Worm (Caenorhabditis elegans) whole organism, L3 larva: Measurements from ENCODE around the gene Y51H4A.941.
"Not testable (repeated sequence)": the region's sequence is repeated elsewhere in the genome, so short reads cannot be mapped to it uniquely, and the experiment has no call there.

Experiments used
- ZK546.5 ChIP-seq: sonication (generic microtip); optimal IDR thresholded peaks from 2 replicates; lab custom pipeline; 2017; ENCODE audit warnings: missing biosample characterization, missing genetic modification characterization
- ama-1 ChIP-seq: fragments of 150-350 bp; optimal IDR thresholded peaks from 2 replicates; lab custom pipeline; 2018
- ceh-16 ChIP-seq: sonication (generic microtip); optimal IDR thresholded peaks from 2 replicates; lab custom pipeline; 2017; ENCODE audit warnings: missing biosample characterization, missing genetic modification characterization
- ceh-82 ChIP-seq: fragments of 150-350 bp; optimal IDR thresholded peaks from 2 replicates; lab custom pipeline; 2014; ENCODE audit warnings: missing biosample characterization, missing genetic modification characterization
- ceh-9 ChIP-seq: sonication (generic microtip); optimal IDR thresholded peaks from 2 replicates; lab custom pipeline; 2018; ENCODE audit warnings: missing biosample characterization, missing genetic modification characterization
- daf-12 ChIP-seq: fragments of 150-350 bp; optimal IDR thresholded peaks from 2 replicates; lab custom pipeline; 2014; ENCODE audit warnings: missing biosample characterization, missing genetic modification reagents, missing genetic modification characterization
- egl-27 ChIP-seq: sonication (generic microtip); optimal IDR thresholded peaks from 4 replicates; lab custom pipeline; 2017; ENCODE audit warnings: missing biosample characterization, missing genetic modification reagents, missing genetic modification characterization
- egl-5 ChIP-seq: fragments of 150-350 bp; optimal IDR thresholded peaks from 2 replicates; lab custom pipeline; 2017; ENCODE audit warnings: missing biosample characterization, missing genetic modification reagents, missing genetic modification characterization, inconsistent platforms
- elt-2 ChIP-seq: sonication (generic microtip); optimal IDR thresholded peaks from 2 replicates; lab custom pipeline; 2016; ENCODE audit warnings: missing genetic modification reagents, mild to moderate bottlenecking, missing genetic modification characterization, missing compliant biosample characterization
- elt-3 ChIP-seq, 3 experiments: fragments of 150-350 bp in 1 of 3; sonication (generic microtip) in 2 of 3; optimal IDR thresholded peaks; 2 replicates in 2 of 3; 4 replicates in 1 of 3; lab custom pipeline; 2014 to 2017; ENCODE audit warnings: missing biosample characterization in 3 of 3, missing genetic modification characterization in 3 of 3
- eor-1 ChIP-seq, 2 experiments: fragments of 150-350 bp; optimal IDR thresholded peaks; 2 replicates each; lab custom pipeline; 2014 to 2018; ENCODE audit warnings: missing biosample characterization in 2 of 2, missing genetic modification characterization in 2 of 2
- fkh-2 ChIP-seq: fragments of 150-350 bp; optimal IDR thresholded peaks from 2 replicates; lab custom pipeline; 2014; ENCODE audit warnings: missing biosample characterization, missing genetic modification reagents, missing genetic modification characterization
- hmg-11 ChIP-seq: sonication (generic microtip); optimal IDR thresholded peaks from 2 replicates; lab custom pipeline; 2016; ENCODE audit warnings: missing genetic modification characterization, missing compliant biosample characterization
- jun-1 ChIP-seq: fragments of 150-350 bp; optimal IDR thresholded peaks from 2 replicates; lab custom pipeline; 2014; ENCODE audit warnings: missing biosample characterization, missing genetic modification reagents, missing genetic modification characterization
- lin-15B ChIP-seq: fragments of 150-350 bp; optimal IDR thresholded peaks from 2 replicates; lab custom pipeline; 2014; ENCODE audit warnings: missing biosample characterization, missing genetic modification characterization
- lin-39 ChIP-seq: fragments of 150-350 bp; optimal IDR thresholded peaks from 2 replicates; lab custom pipeline; 2018; ENCODE audit warnings: missing biosample characterization, missing genetic modification reagents, missing genetic modification characterization
- mdl-1 ChIP-seq: fragments of 150-350 bp; optimal IDR thresholded peaks from 2 replicates; lab custom pipeline; 2014; ENCODE audit warnings: missing biosample characterization, missing genetic modification characterization
- mml-1 ChIP-seq: fragments of 150-350 bp; sonication (generic microtip); optimal IDR thresholded peaks from 3 replicates; lab custom pipeline; 2014; ENCODE audit warnings: missing biosample characterization, missing genetic modification characterization
- nfya-1 ChIP-seq: sonication (generic microtip); optimal IDR thresholded peaks from 2 replicates; lab custom pipeline; 2017; ENCODE audit warnings: missing genetic modification characterization, mild to moderate bottlenecking, missing compliant biosample characterization, antibody characterized with exemption, moderate library complexity; ENCODE audit not compliant: insufficient read depth
- nhr-11 ChIP-seq: fragments of 150-350 bp; optimal IDR thresholded peaks from 2 replicates; lab custom pipeline; 2014; ENCODE audit warnings: missing biosample characterization, missing genetic modification characterization
- nhr-23 ChIP-seq: fragments of 150-350 bp; optimal IDR thresholded peaks from 2 replicates; lab custom pipeline; 2014; ENCODE audit warnings: missing biosample characterization, missing genetic modification reagents, missing genetic modification characterization
- nhr-25 ChIP-seq: sonication (generic microtip); optimal IDR thresholded peaks from 2 replicates; lab custom pipeline; 2017; ENCODE audit warnings: missing biosample characterization, missing genetic modification characterization
- nhr-28 ChIP-seq: fragments of 150-350 bp; optimal IDR thresholded peaks from 2 replicates; lab custom pipeline; 2014; ENCODE audit warnings: missing biosample characterization, missing genetic modification characterization
- nhr-67 ChIP-seq: fragments of 150-350 bp; optimal IDR thresholded peaks from 2 replicates; lab custom pipeline; 2014; ENCODE audit warnings: missing biosample characterization, missing genetic modification characterization
- nhr-76 ChIP-seq: fragments of 150-350 bp; sonication (generic microtip); optimal IDR thresholded peaks from 5 replicates; lab custom pipeline; 2014; ENCODE audit warnings: missing biosample characterization, missing genetic modification characterization
- nhr-77 ChIP-seq: fragments of 150-350 bp; optimal IDR thresholded peaks from 2 replicates; lab custom pipeline; 2014; ENCODE audit warnings: missing biosample characterization, missing genetic modification characterization
- pha-4 ChIP-seq: fragments of 150-350 bp; optimal IDR thresholded peaks from 2 replicates; lab custom pipeline; 2014; ENCODE audit warnings: missing biosample characterization, missing genetic modification reagents, missing genetic modification characterization
- pqm-1 ChIP-seq: fragments of 150-350 bp; optimal IDR thresholded peaks from 2 replicates; lab custom pipeline; 2017; ENCODE audit warnings: missing biosample characterization, missing genetic modification characterization, inconsistent platforms
- sea-2 ChIP-seq: fragments of 150-350 bp; sonication (generic microtip); optimal IDR thresholded peaks from 4 replicates; lab custom pipeline; 2014; ENCODE audit warnings: missing biosample characterization, missing genetic modification reagents, missing genetic modification characterization
- snpc-4 ChIP-seq: fragments of 150-350 bp; optimal IDR thresholded peaks from 2 replicates; lab custom pipeline; 2014; ENCODE audit warnings: missing biosample characterization, missing genetic modification characterization
- tbx-2 ChIP-seq: sonication (generic microtip); optimal IDR thresholded peaks from 2 replicates; lab custom pipeline; 2016; ENCODE audit warnings: mild to moderate bottlenecking, missing genetic modification characterization, missing compliant biosample characterization
- unc-39 ChIP-seq: sonication (generic microtip); optimal IDR thresholded peaks from 4 replicates; lab custom pipeline; 2017; ENCODE audit warnings: missing biosample characterization, missing genetic modification characterization
- unc-62 ChIP-seq: fragments of 150-350 bp; sonication (generic microtip); optimal IDR thresholded peaks from 4 replicates; lab custom pipeline; 2014; ENCODE audit warnings: missing biosample characterization, missing genetic modification reagents, missing genetic modification characterization
- zag-1 ChIP-seq: fragments of 150-350 bp; optimal IDR thresholded peaks from 2 replicates; lab custom pipeline; 2014; ENCODE audit warnings: missing biosample characterization, missing genetic modification characterization
- ztf-4 ChIP-seq: fragments of 150-350 bp; optimal IDR thresholded peaks from 2 replicates; lab custom pipeline; 2014; ENCODE audit warnings: missing biosample characterization, missing genetic modification characterization

Gene Y51H4A.941

ce11 chrIV:16694567-16694966 is at the start of gene Y51H4A.941:
Gene Y51H4A.941, minus strand, starts transcription at chrIV:16694667.
- TF ChIP-seq nhr-77 (tag; lab: Kevin White, UChicago) (no peak), egl-27 (tag; lab: Kevin White, UChicago) (no peak), nhr-67 (no peak), unc-39 (tag; lab: Kevin White, UChicago) (no peak), ama-1 (lab: Kevin White, UChicago) (no peak), sea-2 (GFP tag; lab: Kevin White, UChicago) (no peak), jun-1 (tag; lab: Kevin White, UChicago) (no peak), daf-12 (tag; lab: Kevin White, UChicago) (no peak), nfya-1 (tag; lab: Kevin White, UChicago) (no peak), nhr-28 (no peak), eor-1 (tag; optimal IDR thresholded peaks at IDR 0.05; lab: Kevin White, UChicago) (no peak), fkh-2 (tag; lab: Kevin White, UChicago) (no peak), egl-5 (tag; lab: Kevin White, UChicago) (no peak)

- TF ChIP-seq ceh-16 (tag; lab: Kevin White, UChicago) (no peak), zag-1 (tag; lab: Kevin White, UChicago) (no peak), egl-5 (tag; lab: Kevin White, UChicago) (no peak), nhr-77 (tag; lab: Kevin White, UChicago) (no peak)
Observed at ce11 chrIV:16743530-16743929, 49.1 kb upstream of the Y51H4A.941 start, which contains the start of gene Y43D4A.1. Gene Y43D4A.1, plus strand, starts transcription at chrIV:16743830.

ce11 chrIV:16740769-16741168 is 46.3 kb upstream of the Y51H4A.941 start, which contains the start of gene Y51H4A.24:
Gene Y51H4A.24, minus strand, starts transcription at chrIV:16740869.
- TF ChIP-seq sea-2 (GFP tag; lab: Kevin White, UChicago) (no peak), nhr-76 (tag; lab: Kevin White, UChicago) (no peak), ZK546.5 (no peak), elt-2 (tag; lab: Kevin White, UChicago) (no peak), zag-1 (tag; lab: Kevin White, UChicago) (no peak), egl-5 (tag; lab: Kevin White, UChicago) (no peak), eor-1 (tag; optimal IDR thresholded peaks at IDR 0.05; lab: Kevin White, UChicago) (no peak), fkh-2 (tag; lab: Kevin White, UChicago) (no peak), hmg-11 (tag; lab: Kevin White, UChicago) (no peak)

ce11 chrIV:16735957-16736356 is 41.5 kb upstream of the Y51H4A.941 start, which contains the start of gene Y51H4A.25:
Gene Y51H4A.25, plus strand, starts transcription at chrIV:16736329.
- TF ChIP-seq zag-1 (tag; lab: Kevin White, UChicago) (no peak), ZK546.5 (no peak), elt-2 (tag; lab: Kevin White, UChicago) (peak; percentile 60), egl-5 (tag; lab: Kevin White, UChicago) (no peak), pqm-1 (peak; percentile 63), pha-4 (peak; percentile 18), elt-3 (tag; optimal IDR thresholded peaks at IDR 0.05; lab: Kevin White, UChicago) (no peak), nhr-23 (tag; lab: Kevin White, UChicago) (no peak), nhr-25 (tag; lab: Kevin White, UChicago) (no peak), unc-62 (GFP tag; lab: Kevin White, UChicago) (no peak), mml-1 (tag; lab: Kevin White, UChicago) (no peak), ceh-82 (tag; lab: Kevin White, UChicago) (no peak), ztf-4 (no peak)

ce11 chrIV:16722616-16723015 is 28.1 kb upstream of the Y51H4A.941 start, which contains the start of gene Y51H4A.23:
Gene Y51H4A.23, plus strand, starts transcription at chrIV:16722916.
- TF ChIP-seq snpc-4, ceh-82, zag-1 (tag; lab: Kevin White, UChicago): not testable (repeated sequence)

ce11 chrIV:16722000-16722607 is 27.6 kb upstream of the Y51H4A.941 start:
- TF ChIP-seq nhr-67 (no peak), mml-1 (tag; lab: Kevin White, UChicago) (no peak), ceh-9 (tag; lab: Kevin White, UChicago) (no peak), mdl-1 (no peak), snpc-4 (tag; lab: Kevin White, UChicago) (no peak), unc-62 (GFP tag; lab: Kevin White, UChicago) (no peak), ztf-4 (no peak), tbx-2 (tag; lab: Kevin White, UChicago) (no peak), nhr-25 (tag; lab: Kevin White, UChicago) (no peak), lin-15B (tag; lab: Kevin White, UChicago) (no peak), ZK546.5 (no peak), nhr-76 (tag; lab: Kevin White, UChicago) (no peak), nhr-11 (no peak), nhr-77 (tag; lab: Kevin White, UChicago) (no peak), lin-39 (tag; lab: Kevin White, UChicago) (no peak), jun-1 (tag; lab: Kevin White, UChicago) (no peak)
